Worm (Caenorhabditis elegans): ENCODE data around the gene srbc-63.

ce11 chrV:15404859-15405258, 7.7 kb downstream of the srbc-63 start, which contains the start of gene srh-258:
- no peak for TF ChIP-seq ceh-82 (tag; optimal IDR thresholded peaks at IDR 0.05)
- TF ChIP-seq aly-2 (tag; optimal IDR thresholded peaks at IDR 0.05), result no peak
- TF ChIP-seq snpc-4 (tag; optimal IDR thresholded peaks at IDR 0.05), result no peak
- no peak for TF ChIP-seq ces-1 (GFP tag; optimal IDR thresholded peaks at IDR 0.05)
- no peak for TF ChIP-seq tlp-1 (tag; optimal IDR thresholded peaks at IDR 0.05)
